Worm (Caenorhabditis elegans): ENCODE data around the gene nhr-130.

nhr-130 gene

ce11 chrV:483289-483795 is at the start of gene nhr-130:
Gene nhr-130, minus strand, starts transcription at chrV:483339.
- no peak for TF ChIP-seq fkh-6 (tag; optimal IDR thresholded peaks at IDR 0.05)
- peak; percentile 59 for TF ChIP-seq elt-2 (tag; optimal IDR thresholded peaks at IDR 0.05)

DNA sequence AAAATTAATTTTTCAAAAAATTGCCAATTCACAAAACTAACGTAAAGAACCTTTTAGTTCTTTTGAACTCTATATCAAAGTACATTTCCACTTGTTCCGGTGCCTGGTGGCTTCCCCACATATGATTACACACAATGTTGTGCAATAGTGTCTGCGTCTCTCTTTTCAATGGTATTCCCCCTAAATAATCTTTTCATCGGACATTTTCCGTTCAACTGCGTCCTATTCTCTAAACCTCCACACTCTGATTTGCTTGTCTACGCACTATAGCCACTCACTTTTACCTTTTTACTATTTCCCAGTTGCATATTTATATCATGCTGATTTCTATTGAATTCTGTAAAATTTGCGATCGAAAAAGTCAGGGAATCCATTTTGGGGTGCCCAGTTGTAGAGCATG is 48.9 kb upstream of the nhr-130 start, which contains the start of gene nhr-58:
TSS of gene nhr-58 (plus strand) at position 214 of the 400 bp plus-strand sequence.
- TF ChIP-seq T23F11.4 (GFP tag; optimal IDR thresholded peaks at IDR 0.05) (no peak), odd-2 (tag; optimal IDR thresholded peaks at IDR 0.05) (no peak), Y22D7AL.16 (tag; optimal IDR thresholded peaks at IDR 0.05) (no peak), elt-2 (tag; optimal IDR thresholded peaks at IDR 0.05) (peak; percentile 72), pax-1 (tag; optimal IDR thresholded peaks at IDR 0.05) (peak; percentile 21), ceh-31 (tag; optimal IDR thresholded peaks at IDR 0.05) (peak; percentile 38), unc-55 (GFP tag; optimal IDR thresholded peaks at IDR 0.05) (peak; percentile 67), nfya-1 (tag; optimal IDR thresholded peaks at IDR 0.05) (peak; percentile 34), hlh-30 (tag; optimal IDR thresholded peaks at IDR 0.05; ENCODE audit: insufficient read depth) (no peak), unc-3 (GFP tag; conservative IDR thresholded peaks at IDR 0.05) (no peak), unc-3 (tag; optimal IDR thresholded peaks at IDR 0.05) (no peak), tbx-2 (tag; optimal IDR thresholded peaks at IDR 0.05) (peak; percentile 38)

ce11 chrV:527602-528001 is 44.5 kb upstream of the nhr-130 start, which contains the start of gene srw-108:
Gene srw-108, plus strand, starts transcription at chrV:527902.
- TF ChIP-seq pqm-1 (tag; optimal IDR thresholded peaks at IDR 0.05) (no peak), lim-6 (tag; optimal IDR thresholded peaks at IDR 0.05) (no peak), tbx-7 (tag; optimal IDR thresholded peaks at IDR 0.05) (no peak), ceh-45 (GFP tag; IDR thresholded peaks at IDR 0.05) (no peak)

ce11 chrV:525040-525439 is 41.9 kb upstream of the nhr-130 start, which contains the start of gene R11G11.16:
Gene R11G11.16, minus strand, starts transcription at chrV:525140.
- TF ChIP-seq ztf-16 (tag; optimal IDR thresholded peaks at IDR 0.05) (no peak), pqm-1 (tag; optimal IDR thresholded peaks at IDR 0.05) (no peak), sox-4 (tag; optimal IDR thresholded peaks at IDR 0.05) (no peak), lim-6 (tag; optimal IDR thresholded peaks at IDR 0.05) (no peak), F13H6.1 (tag; optimal IDR thresholded peaks at IDR 0.05) (no peak), sdc-2 (tag; optimal IDR thresholded peaks at IDR 0.05) (no peak), hlh-6 (tag; optimal IDR thresholded peaks at IDR 0.05) (no peak), ceh-22 (tag; optimal IDR thresholded peaks at IDR 0.05) (no peak)

DNA sequence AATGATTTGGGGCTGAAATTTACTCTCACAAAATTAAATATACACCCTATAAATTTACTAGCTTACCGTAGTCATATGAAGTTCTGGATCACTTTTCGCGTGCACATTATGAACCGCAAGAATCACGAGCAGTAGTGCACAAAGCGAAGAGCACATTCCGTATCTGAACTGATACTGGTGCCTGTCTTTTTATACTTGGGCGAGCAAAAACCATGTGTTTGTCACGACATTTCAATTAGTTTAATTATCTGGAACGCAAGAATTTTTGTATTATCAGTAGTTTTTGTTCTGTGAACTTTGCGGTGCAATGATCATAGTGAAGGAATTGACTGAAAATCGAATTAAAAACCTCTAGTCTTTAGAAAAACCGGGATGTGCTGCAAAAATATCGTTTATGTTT is 40.9 kb upstream of the nhr-130 start, which contains the start of gene lipl-3:
TSS of gene lipl-3 (minus strand) at position 161 of the 400 bp plus-strand sequence.
- TF ChIP-seq pha-4 (tag; optimal IDR thresholded peaks at IDR 0.05) (no peak), fax-1 (tag; optimal IDR thresholded peaks at IDR 0.05) (no peak), tbx-2 (tag; optimal IDR thresholded peaks at IDR 0.05) (no peak), mec-3 (tag; optimal IDR thresholded peaks at IDR 0.05; ENCODE audit: borderline replicate concordance) (no peak), ztf-16 (tag; optimal IDR thresholded peaks at IDR 0.05) (no peak), hlh-6 (tag; optimal IDR thresholded peaks at IDR 0.05) (no peak), sdc-2 (tag; optimal IDR thresholded peaks at IDR 0.05) (no peak), nhr-11 (tag; optimal IDR thresholded peaks at IDR 0.05) (no peak), nfya-1 (tag; optimal IDR thresholded peaks at IDR 0.05) (no peak)

DNA sequence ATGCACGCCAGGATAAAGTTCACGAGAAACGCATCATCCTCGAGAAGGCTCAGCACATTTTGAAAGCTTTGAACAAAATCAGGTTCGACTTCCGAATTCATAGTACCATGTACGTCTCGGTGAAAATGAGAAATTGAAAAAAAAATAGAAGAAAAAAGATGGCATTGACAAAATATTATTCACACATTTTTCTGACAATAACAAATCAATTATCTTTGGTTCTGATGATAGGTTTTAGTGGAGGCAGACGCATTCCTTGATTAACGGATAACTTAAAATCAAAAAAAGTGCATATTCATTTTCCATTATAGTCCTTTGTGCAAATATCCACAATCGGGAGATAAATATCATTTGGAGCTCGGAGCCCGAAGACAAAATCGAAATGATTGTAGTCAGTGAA is 38.4 kb upstream of the nhr-130 start, which contains the start of gene srw-107:
TSS of gene srw-107 (minus strand) at position 101 of the 400 bp plus-strand sequence.
- no peak for TF ChIP-seq hlh-15 (tag; optimal IDR thresholded peaks at IDR 0.05)
- no peak for TF ChIP-seq ets-4 (tag; optimal IDR thresholded peaks at IDR 0.05)
- TF ChIP-seq T23F11.4 (GFP tag; optimal IDR thresholded peaks at IDR 0.05) = no peak
- TF ChIP-seq ceh-14 (tag; optimal IDR thresholded peaks at IDR 0.05) = no peak
- TF ChIP-seq gmeb-2 (tag; optimal IDR thresholded peaks at IDR 0.05) = no peak
- no peak for TF ChIP-seq pha-4 (tag; optimal IDR thresholded peaks at IDR 0.05)
- TF ChIP-seq zip-5 (tag; optimal IDR thresholded peaks at IDR 0.05) = no peak
- TF ChIP-seq hlh-30 (tag; optimal IDR thresholded peaks at IDR 0.05; ENCODE audit: insufficient read depth) = no peak
- no peak for TF ChIP-seq unc-55 (GFP tag; optimal IDR thresholded peaks at IDR 0.05)
- TF ChIP-seq pros-1 (tag; optimal IDR thresholded peaks at IDR 0.05) = no peak
- no peak for TF ChIP-seq tbx-2 (tag; optimal IDR thresholded peaks at IDR 0.05)
- TF ChIP-seq fkh-10 (GFP tag; optimal IDR thresholded peaks at IDR 0.05) = no peak

All from whole organism, late embryonic.